Fruit fly (Drosophila melanogaster) whole organism, embryonic: ENCODE results near the gene CG7071.
A peak's percentile ranks its signal among the peaks of the same experiment; 100 is the strongest.

ENCODE experiments used
- Ada2b ChIP-seq: fragments of 200-800 bp; sonication (Bioruptor generic); IDR thresholded peaks from 2 replicates; pipeline ENCODE4 v1.3.6; 2022; ENCODE audit warnings: missing biosample characterization, missing genetic modification characterization
- Adf1 ChIP-seq: fragments of 200-800 bp; sonication (Bioruptor generic); IDR thresholded peaks from 2 replicates; pipeline ENCODE4 v1.3.6; 2022; ENCODE audit warnings: missing biosample characterization, missing genetic modification characterization
- CG10654 ChIP-seq: fragments of 200-800 bp; sonication (Bioruptor generic); optimal IDR thresholded peaks from 2 replicates; lab custom pipeline; 2016; ENCODE audit warnings: missing biosample characterization, missing genetic modification characterization
- CG10959 ChIP-seq: fragments of 200-800 bp; sonication (Bioruptor generic); IDR thresholded peaks from 2 replicates; pipeline ENCODE4 v1.3.6; 2022; ENCODE audit warnings: missing biosample characterization, missing genetic modification characterization
- CG12744 ChIP-seq: fragments of 200-800 bp; sonication (Bioruptor generic); optimal IDR thresholded peaks from 2 replicates; lab custom pipeline; 2016; ENCODE audit warnings: missing biosample characterization, missing genetic modification characterization
- CG13123 ChIP-seq: fragments of 200-800 bp; sonication (Bioruptor generic); optimal IDR thresholded peaks from 2 replicates; lab custom pipeline; 2016; ENCODE audit warnings: missing biosample characterization, missing genetic modification characterization
- CG13287 ChIP-seq: fragments of 200-800 bp; sonication (Bioruptor generic); IDR thresholded peaks from 2 replicates; pipeline ENCODE4 v1.3.6; 2022; ENCODE audit warnings: missing biosample characterization, missing genetic modification characterization; ENCODE audit not compliant: partially characterized antibody
- CG15269 ChIP-seq: fragments of 200-800 bp; sonication (Bioruptor generic); optimal IDR thresholded peaks from 2 replicates; lab custom pipeline; 2018; ENCODE audit warnings: missing biosample characterization, mild to moderate bottlenecking, missing genetic modification characterization, moderate library complexity
- CG16815 ChIP-seq: fragments of 200-800 bp; sonication (Bioruptor generic); optimal IDR thresholded peaks from 3 replicates; lab custom pipeline; 2017; ENCODE audit warnings: missing biosample characterization, mild to moderate bottlenecking, missing genetic modification characterization
- CG17359 ChIP-seq: fragments of 200-800 bp; sonication (Bioruptor generic); optimal IDR thresholded peaks from 3 replicates; lab custom pipeline; 2018; ENCODE audit warnings: missing biosample characterization, mild to moderate bottlenecking, missing genetic modification characterization, moderate library complexity
- CG1832 ChIP-seq: fragments of 200-800 bp; sonication (Bioruptor generic); optimal IDR thresholded peaks from 2 replicates; lab custom pipeline; 2017; ENCODE audit warnings: missing biosample characterization, mild to moderate bottlenecking, missing genetic modification characterization, inconsistent platforms
- CG18476 ChIP-seq: fragments of 200-800 bp; sonication (Bioruptor generic); optimal IDR thresholded peaks from 2 replicates; lab custom pipeline; 2016; ENCODE audit warnings: missing biosample characterization, mild to moderate bottlenecking, missing genetic modification characterization
- CG2199 ChIP-seq: fragments of 200-800 bp; sonication (Bioruptor generic); IDR thresholded peaks from 3 replicates; pipeline ENCODE4 v1.3.6; 2022; ENCODE audit warnings: missing biosample characterization, missing genetic modification characterization
- CG2889 ChIP-seq: fragments of 200-800 bp; sonication (Bioruptor generic); IDR thresholded peaks from 3 replicates; pipeline ENCODE4 v1.3.6; 2022; ENCODE audit warnings: missing biosample characterization, missing genetic modification characterization
- CG34422 ChIP-seq: fragments of 200-800 bp; sonication (Bioruptor generic); IDR thresholded peaks from 3 replicates; pipeline ENCODE4 v1.3.6; 2022; ENCODE audit warnings: missing biosample characterization, missing genetic modification characterization
- CG3838 ChIP-seq: fragments of 200-800 bp; sonication (Bioruptor generic); optimal IDR thresholded peaks from 3 replicates; lab custom pipeline; 2016; ENCODE audit warnings: missing biosample characterization, missing genetic modification characterization
- CG6689 ChIP-seq: fragments of 200-800 bp; sonication (Bioruptor generic); IDR thresholded peaks from 2 replicates; pipeline ENCODE4 v1.3.6; 2022; ENCODE audit warnings: missing biosample characterization, missing genetic modification characterization
- CG6813 ChIP-seq: fragments of 200-800 bp; sonication (Bioruptor generic); optimal IDR thresholded peaks from 2 replicates; lab custom pipeline; 2017; ENCODE audit warnings: missing biosample characterization, missing genetic modification characterization, mild to moderate bottlenecking, moderate library complexity, missing genetic modification reagents
- CG9215 ChIP-seq: fragments of 200-800 bp; sonication (Bioruptor generic); IDR thresholded peaks from 2 replicates; pipeline ENCODE4 v1.3.6; 2022; ENCODE audit warnings: missing biosample characterization, missing genetic modification characterization
- CG9797 ChIP-seq: fragments of 200-800 bp; sonication (Bioruptor generic); optimal IDR thresholded peaks from 3 replicates; lab custom pipeline; 2018; ENCODE audit warnings: missing biosample characterization, mild to moderate bottlenecking, missing genetic modification characterization
- Drgx ChIP-seq: fragments of 200-800 bp; sonication (Bioruptor generic); IDR thresholded peaks from 2 replicates; pipeline ENCODE4 v1.3.6; 2022; ENCODE audit warnings: missing biosample characterization, missing genetic modification characterization
- Hr3 ChIP-seq: fragments of 200-800 bp; sonication (Bioruptor generic); optimal IDR thresholded peaks from 3 replicates; lab custom pipeline; 2016; ENCODE audit warnings: missing biosample characterization, missing genetic modification characterization
- Lhr ChIP-seq: fragments of 200-800 bp; sonication (Bioruptor generic); optimal IDR thresholded peaks from 3 replicates; lab custom pipeline; 2017; ENCODE audit warnings: mild to moderate bottlenecking, missing biosample characterization, missing genetic modification reagents, missing genetic modification characterization
- Optix ChIP-seq: fragments of 200-800 bp; sonication (Bioruptor generic); IDR thresholded peaks from 3 replicates; pipeline ENCODE4 v1.3.6; 2022; ENCODE audit warnings: missing biosample characterization, missing genetic modification characterization
- Ptx1 ChIP-seq: fragments of 200-800 bp; sonication (Bioruptor generic); IDR thresholded peaks from 2 replicates; pipeline ENCODE4 v1.3.6; 2022; ENCODE audit warnings: missing biosample characterization, missing genetic modification characterization
- Stat92E ChIP-seq, 3 experiments: fragments of >200 bp in 2 of 3; fragments of 200-800 bp in 1 of 3; sonication (Bioruptor generic) in 1 of 3; optimal IDR thresholded peaks; 2 replicates each; lab custom pipeline; 2017 to 2019; ENCODE audit warnings: missing biosample characterization in 3 of 3, missing genetic modification characterization in 3 of 3, mild to moderate bottlenecking in 1 of 3, moderate library complexity in 1 of 3
- Trl ChIP-seq, 3 experiments: fragments of >200 bp in 2 of 3; fragments of 200-800 bp in 1 of 3; sonication (Bioruptor generic) in 1 of 3; optimal IDR thresholded peaks; 2 replicates in 1 of 3; 3 replicates in 2 of 3; lab custom pipeline; 2016 to 2017; ENCODE audit warnings: missing biosample characterization in 1 of 3, missing genetic modification characterization in 1 of 3
- Usf ChIP-seq: fragments of 200-800 bp; sonication (Bioruptor generic); optimal IDR thresholded peaks from 2 replicates; lab custom pipeline; 2017; ENCODE audit warnings: missing genotype, missing biosample characterization, missing genetic modification characterization
- Xbp1 ChIP-seq: fragments of 200-800 bp; sonication (Bioruptor generic); optimal IDR thresholded peaks from 3 replicates; lab custom pipeline; 2016; ENCODE audit warnings: missing biosample characterization, mild to moderate bottlenecking, missing genetic modification characterization
- Xrp1 ChIP-seq: fragments of 200-800 bp; sonication (Bioruptor generic); IDR thresholded peaks from 2 replicates; pipeline ENCODE4 v1.3.6; 2022; ENCODE audit warnings: missing biosample characterization, missing genetic modification characterization
- ap ChIP-seq: fragments of 200-800 bp; sonication (Bioruptor generic); IDR thresholded peaks from 2 replicates; pipeline ENCODE4 v1.3.6; 2022; ENCODE audit warnings: missing biosample characterization, missing genetic modification characterization
- bowl ChIP-seq: fragments of 200-800 bp; sonication (Bioruptor generic); IDR thresholded peaks from 2 replicates; pipeline ENCODE4 v1.3.6; 2022; ENCODE audit warnings: missing biosample characterization, missing genetic modification characterization
- cg ChIP-seq: fragments of 200-800 bp; sonication (Bioruptor generic); optimal IDR thresholded peaks from 3 replicates; lab custom pipeline; 2019; ENCODE audit warnings: missing biosample characterization, mild to moderate bottlenecking, missing genetic modification characterization, moderate library complexity
- chinmo ChIP-seq: fragments of 200-800 bp; sonication (Bioruptor generic); IDR thresholded peaks from 4 replicates; pipeline ENCODE4 v1.3.6; 2022; ENCODE audit warnings: missing biosample characterization, missing genetic modification characterization; ENCODE audit not compliant: partially characterized antibody
- fd3F ChIP-seq: fragments of 200-800 bp; sonication (Bioruptor generic); optimal IDR thresholded peaks from 2 replicates; lab custom pipeline; 2018; ENCODE audit warnings: missing biosample characterization, mild to moderate bottlenecking, missing genetic modification characterization, moderate library complexity
- fu2 ChIP-seq: fragments of 200-800 bp; sonication (Bioruptor generic); optimal IDR thresholded peaks from 2 replicates; lab custom pipeline; 2016; ENCODE audit warnings: missing biosample characterization, missing genetic modification characterization
- gce ChIP-seq: fragments of 200-800 bp; sonication (Bioruptor generic); IDR thresholded peaks from 3 replicates; pipeline ENCODE4 v1.3.6; 2022; ENCODE audit warnings: missing biosample characterization, missing genetic modification characterization
- hkb ChIP-seq, 2 experiments: fragments of 200-800 bp in 1 of 2; fragments of >200 bp in 1 of 2; sonication (Bioruptor generic) in 1 of 2; IDR thresholded peaks in 1 of 2; optimal IDR thresholded peaks in 1 of 2; 2 replicates each; pipeline versions ENCODE4 v1.3.6 to Lab custom; 2017 to 2022; ENCODE audit warnings: missing biosample characterization in 1 of 2, missing genetic modification characterization in 1 of 2
- jumu ChIP-seq: fragments of 200-800 bp; sonication (Bioruptor generic); optimal IDR thresholded peaks from 3 replicates; lab custom pipeline; 2016; ENCODE audit warnings: missing biosample characterization, missing genetic modification characterization
- lov ChIP-seq, 2 experiments: fragments of 200-800 bp in 1 of 2; fragments of >200 bp in 1 of 2; sonication (Bioruptor generic) in 1 of 2; IDR thresholded peaks in 1 of 2; optimal IDR thresholded peaks in 1 of 2; 2 replicates in 1 of 2; 3 replicates in 1 of 2; pipeline versions ENCODE4 v1.3.6 to Lab custom; 2017 to 2022; ENCODE audit warnings: missing biosample characterization in 1 of 2, missing genetic modification characterization in 1 of 2
- maf-S ChIP-seq: fragments of 200-800 bp; sonication (Bioruptor generic); optimal IDR thresholded peaks from 2 replicates; lab custom pipeline; 2016; ENCODE audit warnings: missing biosample characterization, missing genetic modification characterization
- oc ChIP-seq: fragments of 200-800 bp; sonication (Bioruptor generic); optimal IDR thresholded peaks from 2 replicates; lab custom pipeline; 2018; ENCODE audit warnings: missing biosample characterization, mild to moderate bottlenecking, missing genetic modification characterization, moderate library complexity
- otp ChIP-seq: fragments of 200-800 bp; sonication (Bioruptor generic); IDR thresholded peaks from 3 replicates; pipeline ENCODE4, ENCODE4 v1.3.6; 2022; ENCODE audit warnings: missing biosample characterization, missing genetic modification characterization
- prd ChIP-seq, 3 experiments: fragments of >200 bp in 2 of 3; fragments of 200-800 bp in 1 of 3; sonication (Bioruptor generic) in 1 of 3; optimal IDR thresholded peaks in 2 of 3; IDR thresholded peaks in 1 of 3; 2 replicates in 2 of 3; 3 replicates in 1 of 3; pipeline versions ENCODE4 v1.3.6 to Lab custom; 2017 to 2022; ENCODE audit warnings: missing biosample characterization in 1 of 3, missing genetic modification characterization in 1 of 3
- ranshi ChIP-seq: fragments of 200-800 bp; sonication (Bioruptor generic); IDR thresholded peaks from 2 replicates; pipeline ENCODE4 v1.3.6; 2022; ENCODE audit warnings: missing biosample characterization, missing genetic modification characterization
- usp ChIP-seq: fragments of >200 bp; optimal IDR thresholded peaks from 2 replicates; lab custom pipeline; 2017; ENCODE audit warnings: missing biosample characterization, missing genetic modification characterization
- vfl ChIP-seq: fragments of 200-800 bp; sonication (Bioruptor generic); optimal IDR thresholded peaks from 2 replicates; lab custom pipeline; 2016; ENCODE audit warnings: missing biosample characterization, missing genetic modification characterization
- zf30C ChIP-seq: fragments of 200-800 bp; sonication (Bioruptor generic); optimal IDR thresholded peaks from 3 replicates; lab custom pipeline; 2018; ENCODE audit warnings: missing biosample characterization, mild to moderate bottlenecking, missing genetic modification characterization

CG7071 gene

dm6 chr3R:22400246-22400645, 37.8 kb downstream of the CG7071 start (continued):
- peak; percentile 54; the same call in 1 of the 2 replicates for TF ChIP-seq Xrp1 (GFP tag; lab: Robert Waterston, UW)
- TF ChIP-seq gce (GFP tag; lab: Robert Waterston, UW) = 0 out of 3 replicates have a peak, but pooled peaks have one; percentile 29
- TF ChIP-seq Stat92E (GFP tag; optimal IDR thresholded peaks at IDR 0.05; lab: Kevin White, UChicago) = no peak
- no peak for TF ChIP-seq Lhr (GFP tag; lab: Kevin White, UChicago)
- no peak for TF ChIP-seq zf30C (GFP tag; lab: Kevin White, UChicago)
- peak; percentile 58 for TF ChIP-seq Ptx1 (GFP tag; lab: Robert Waterston, UW)
- no peak for TF ChIP-seq Trl (optimal IDR thresholded peaks at IDR 0.05; lab: Kevin White, UChicago)
- no peak for TF ChIP-seq Trl (GFP tag; optimal IDR thresholded peaks at IDR 0.05; lab: Kevin White, UChicago)
- no peak for TF ChIP-seq Usf (GFP tag; lab: Kevin White, UChicago)
- TF ChIP-seq fd3F (GFP tag; lab: Kevin White, UChicago) = peak; percentile 28
- no peak for TF ChIP-seq CG17359 (tag; lab: Kevin White, UChicago)
- TF ChIP-seq CG1832 (GFP tag; lab: Kevin White, UChicago) = no peak
- peak; percentile 26; the same call in 1 of the 2 replicates for TF ChIP-seq CG9215
- TF ChIP-seq Xbp1 (GFP tag; lab: Kevin White, UChicago) = peak; percentile 11
- no peak for TF ChIP-seq oc (tag; lab: Kevin White, UChicago)
- TF ChIP-seq vfl (GFP tag; lab: Kevin White, UChicago) = no peak
- peak; percentile 14 for TF ChIP-seq CG18476 (GFP tag; lab: Kevin White, UChicago)
- TF ChIP-seq CG6689 (GFP tag; lab: Robert Waterston, UW) = peak; percentile 43
- TF ChIP-seq Drgx (GFP tag; lab: Robert Waterston, UW) = peak; percentile 68
- no peak for TF ChIP-seq Optix (GFP tag; lab: Robert Waterston, UW)
- no peak for TF ChIP-seq CG13123 (GFP tag; lab: Kevin White, UChicago)
- peak; percentile 40; the same call in 1 of the 2 replicates for TF ChIP-seq Ada2b (GFP tag; lab: Robert Waterston, UW)
- TF ChIP-seq CG10959 = peak; percentile 17; the same call in 1 of the 2 replicates
- TF ChIP-seq jumu (GFP tag; lab: Kevin White, UChicago) = no peak
- no peak for TF ChIP-seq Hr3
- no peak for TF ChIP-seq prd (optimal IDR thresholded peaks at IDR 0.05; lab: Kevin White, UChicago)
- TF ChIP-seq prd (GFP tag; IDR thresholded peaks at IDR 0.05; lab: Robert Waterston, UW) = peak; percentile 68
- TF ChIP-seq hkb (optimal IDR thresholded peaks at IDR 0.05; lab: Kevin White, UChicago) = no peak
- TF ChIP-seq hkb (GFP tag; IDR thresholded peaks at IDR 0.05; lab: Robert Waterston, UW) = peak; percentile 51; the same call in 1 of the 2 replicates
- no peak for TF ChIP-seq bowl (GFP tag; lab: Robert Waterston, UW)
- no peak for TF ChIP-seq CG12744

DNA sequence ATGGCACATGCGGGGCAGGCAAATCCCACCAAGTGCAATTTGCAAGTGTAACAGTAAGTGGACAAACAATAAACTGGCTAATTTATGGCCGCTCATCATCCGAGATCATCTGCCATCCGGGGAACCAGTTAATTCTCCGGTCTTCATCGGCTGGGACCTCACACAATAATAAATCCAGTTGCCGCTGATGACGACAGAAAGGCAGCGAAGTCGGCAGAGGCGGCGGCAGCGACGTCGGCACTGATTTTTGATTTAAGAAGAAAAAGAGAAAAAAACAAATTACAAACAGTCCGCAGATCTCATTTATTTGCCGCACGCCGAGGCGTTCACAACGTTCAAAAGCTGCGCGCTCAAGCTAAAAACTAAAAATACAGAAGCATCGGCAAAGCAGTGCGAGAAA, 39.9 kb downstream of the CG7071 start, which contains the start of gene CG13856:
TSS of gene CG13856 (plus strand) at position 301 of the 400 bp plus-strand sequence.
- TF ChIP-seq fu2 = no peak
- TF ChIP-seq Adf1 (GFP tag; lab: Robert Waterston, UW) = peak; percentile 17; the same call in 1 of the 2 replicates
- no peak for TF ChIP-seq CG10654 (GFP tag; lab: Kevin White, UChicago)
- no peak for TF ChIP-seq otp (GFP tag; lab: Robert Waterston, UW)
- no peak for TF ChIP-seq chinmo (GFP tag; lab: Robert Waterston, UW)
- TF ChIP-seq, all 482 proteins: peak for 1

dm6 chr3R:22405639-22406038, 43.2 kb downstream of the CG7071 start, which contains the start of gene CG13855:
Gene CG13855 (plus strand): TSS chr3R:22405939.
- TF ChIP-seq CG34422 (GFP tag; lab: Robert Waterston, UW) = no peak
- no peak for TF ChIP-seq CG15269 (tag; lab: Kevin White, UChicago)
- no peak for TF ChIP-seq CG9797 (GFP tag; lab: Kevin White, UChicago)
- TF ChIP-seq ranshi (GFP tag; lab: Robert Waterston, UW) = no peak
- no peak for TF ChIP-seq maf-S (GFP tag; lab: Kevin White, UChicago)
- no peak for TF ChIP-seq CG13287 (GFP tag; lab: Robert Waterston, UW)
- TF ChIP-seq usp (GFP tag; lab: Kevin White, UChicago) = no peak
- no peak for TF ChIP-seq cg (GFP tag; lab: Kevin White, UChicago)
- TF ChIP-seq lov (optimal IDR thresholded peaks at IDR 0.05; lab: Kevin White, UChicago) = no peak
- no peak for TF ChIP-seq lov (GFP tag; IDR thresholded peaks at IDR 0.05; lab: Robert Waterston, UW)
- TF ChIP-seq CG3838 (GFP tag; lab: Kevin White, UChicago) = no peak
- TF ChIP-seq ap (GFP tag; lab: Robert Waterston, UW) = no peak
- no peak for TF ChIP-seq CG16815
- TF ChIP-seq CG2889 = no peak
- TF ChIP-seq CG6813 (GFP tag; lab: Kevin White, UChicago) = no peak
- TF ChIP-seq CG2199 (GFP tag; lab: Robert Waterston, UW) = no peak
